Worm (Caenorhabditis elegans): Measurements from ENCODE around the gene F32F2.4.

ce11 chrV:13262781-13263318 is 13.2 kb upstream of the F32F2.4 start:
- TF ChIP-seq med-1 (GFP tag; optimal IDR thresholded peaks at IDR 0.05; ENCODE audit: insufficient read depth): no peak
- no peak for TF ChIP-seq klf-2 (GFP tag; conservative IDR thresholded peaks at IDR 0.05)
